Worm (Caenorhabditis elegans) whole organism, L4/young adult: ENCODE data around the gene hut-1.

Source experiments
- W03F9.2 ChIP-seq: fragments of 150-350 bp; optimal IDR thresholded peaks from 2 replicates; lab custom pipeline; 2014; ENCODE audit warnings: missing biosample characterization, missing genetic modification characterization
- dao-5 ChIP-seq: sonication (generic microtip); optimal IDR thresholded peaks from 2 replicates; lab custom pipeline; 2016; ENCODE audit warnings: missing genotype, missing genetic modification characterization, moderate library complexity, missing compliant biosample characterization
- him-1 ChIP-seq: sonication (generic microtip); optimal IDR thresholded peaks from 2 replicates; lab custom pipeline; 2016; ENCODE audit warnings: missing genotype, missing genetic modification reagents, missing genetic modification characterization, missing compliant biosample characterization

The hut-1 gene

DNA sequence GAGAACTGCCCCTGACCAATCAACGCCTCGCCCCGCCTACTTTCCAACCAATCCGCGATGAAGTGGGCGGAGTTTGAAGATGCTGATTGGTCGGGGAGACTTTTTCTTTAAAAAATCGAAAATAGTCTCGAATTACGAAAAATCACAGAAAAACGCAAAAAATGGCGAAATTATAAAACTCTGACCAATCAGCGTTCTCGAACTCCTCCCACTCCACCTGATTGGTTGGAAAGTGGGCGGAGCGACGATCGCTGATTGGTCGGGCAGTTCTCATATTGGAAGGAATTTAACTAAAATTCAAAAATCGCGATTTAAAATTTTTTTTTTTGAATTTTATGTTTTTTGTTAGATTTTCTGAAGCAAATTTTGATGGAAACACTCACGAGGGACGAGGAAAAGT lies 8.1 kb upstream of the hut-1 start:
- no peak for TF ChIP-seq dao-5
- TF ChIP-seq him-1 (tag; lab: Kevin White, UChicago) = no peak
- no peak for TF ChIP-seq W03F9.2 (tag; lab: Kevin White, UChicago)

DNA sequence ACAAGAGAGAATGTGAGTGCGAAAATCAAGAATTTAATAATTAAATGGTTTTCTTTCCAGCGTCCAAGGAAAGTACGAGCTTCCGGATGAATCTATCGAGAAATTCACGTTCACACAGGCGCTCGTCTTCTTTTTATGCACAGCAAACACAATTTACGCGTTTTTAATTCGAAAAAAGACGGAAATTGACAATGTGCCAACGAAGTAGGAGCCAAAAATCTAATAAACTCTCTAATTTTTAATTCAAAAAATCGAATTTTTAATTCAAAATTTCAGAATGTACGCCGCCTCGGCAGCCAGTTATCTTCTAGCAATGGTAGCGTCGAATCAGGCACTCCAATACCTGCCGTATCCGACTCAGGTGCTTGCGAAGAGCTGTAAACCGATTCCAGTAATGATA lies 322 bp downstream of the hut-1 start:
- TF ChIP-seq dao-5 = no peak
- no peak for TF ChIP-seq him-1 (tag; lab: Kevin White, UChicago)
- TF ChIP-seq W03F9.2 (tag; lab: Kevin White, UChicago) = no peak

DNA sequence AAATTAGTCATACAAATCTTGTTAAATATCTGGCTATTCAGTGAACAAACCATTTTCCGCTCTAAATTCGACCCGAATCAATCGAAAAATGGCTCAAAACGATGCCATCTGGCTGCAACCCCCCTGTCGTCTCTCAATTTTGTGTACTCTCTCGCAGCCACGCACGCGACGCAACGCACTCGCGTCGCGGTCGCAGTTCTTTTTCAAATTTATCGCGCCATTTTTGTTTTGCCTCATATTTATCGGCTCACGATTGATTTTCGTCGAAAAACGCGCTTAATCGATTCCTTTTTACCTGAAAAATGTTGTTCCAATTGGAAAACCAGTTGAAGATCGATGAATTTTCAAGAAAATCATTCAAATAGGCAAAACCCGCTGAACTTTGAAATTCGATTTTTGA lies 2.5 kb downstream of the hut-1 start:
- no peak for TF ChIP-seq him-1 (tag; lab: Kevin White, UChicago)
- no peak for TF ChIP-seq W03F9.2 (tag; lab: Kevin White, UChicago)
- TF ChIP-seq dao-5 = no peak

DNA sequence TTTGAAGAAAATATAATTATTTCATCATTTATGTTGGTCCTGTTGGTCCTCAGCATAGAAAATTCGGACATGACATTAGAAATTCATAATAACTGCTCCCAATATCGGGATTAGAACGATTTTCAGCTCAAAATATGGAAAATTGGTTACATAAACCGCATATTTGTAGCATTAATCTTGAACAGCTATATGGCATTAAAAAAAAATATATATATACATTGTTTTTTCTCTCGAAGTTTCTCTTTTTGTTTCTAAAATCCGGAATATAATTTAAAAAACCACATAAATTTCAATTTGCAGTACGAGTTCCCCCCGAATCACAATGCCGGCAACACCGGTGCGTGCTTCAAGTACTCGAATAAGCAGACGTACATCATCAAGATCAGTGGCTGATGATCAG lies 2.9 kb downstream of the hut-1 start, which contains the start of gene ssl-1:
ssl-1 (plus strand) TSS at position 301 of the 400 bp plus-strand sequence.
- TF ChIP-seq him-1 (tag; lab: Kevin White, UChicago) (no peak), dao-5 (no peak), W03F9.2 (tag; lab: Kevin White, UChicago) (no peak)

DNA sequence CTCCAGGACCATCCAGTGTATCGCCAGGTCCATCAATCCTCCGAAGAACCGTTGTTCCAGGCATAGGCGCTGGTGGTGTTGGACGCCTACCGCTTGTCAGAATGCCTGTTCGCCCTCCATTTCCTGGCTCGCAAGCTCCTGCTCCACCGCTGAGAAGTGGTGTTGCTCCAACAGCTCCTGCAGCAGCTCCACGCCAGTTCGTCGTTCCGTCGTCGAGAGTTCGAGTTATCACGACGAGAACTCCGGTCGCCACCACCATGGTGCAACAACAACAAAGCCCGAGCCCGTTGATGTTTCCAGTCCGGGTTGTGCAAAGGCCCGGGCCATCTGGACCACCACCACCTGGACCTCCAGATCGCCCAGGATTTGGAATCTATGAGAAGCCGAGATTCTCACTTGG lies 16.8 kb downstream of the hut-1 start:
- TF ChIP-seq him-1 (tag; lab: Kevin White, UChicago) (no peak), W03F9.2 (tag; lab: Kevin White, UChicago) (no peak), dao-5 (no peak)

DNA sequence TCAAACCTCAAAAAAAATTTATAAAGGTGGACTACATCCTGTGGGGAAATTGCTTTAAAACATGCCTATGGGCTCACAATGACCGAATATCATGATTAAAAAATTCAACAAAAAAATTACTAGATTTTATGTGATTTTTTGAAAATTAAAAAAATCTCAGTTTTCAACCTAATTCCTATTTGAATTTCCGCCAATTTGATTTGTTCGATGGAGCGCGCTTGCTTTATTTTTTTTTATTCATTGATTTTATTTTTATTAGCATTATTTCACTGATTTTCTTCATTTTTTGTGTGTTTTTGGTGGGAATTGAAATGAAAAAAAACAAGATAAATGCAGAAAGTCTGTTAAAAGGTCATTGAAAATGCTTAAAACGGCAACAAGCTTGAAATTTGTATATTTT lies 27.6 kb downstream of the hut-1 start:
- TF ChIP-seq him-1 (tag; lab: Kevin White, UChicago) = no peak
- no peak for TF ChIP-seq W03F9.2 (tag; lab: Kevin White, UChicago)

DNA sequence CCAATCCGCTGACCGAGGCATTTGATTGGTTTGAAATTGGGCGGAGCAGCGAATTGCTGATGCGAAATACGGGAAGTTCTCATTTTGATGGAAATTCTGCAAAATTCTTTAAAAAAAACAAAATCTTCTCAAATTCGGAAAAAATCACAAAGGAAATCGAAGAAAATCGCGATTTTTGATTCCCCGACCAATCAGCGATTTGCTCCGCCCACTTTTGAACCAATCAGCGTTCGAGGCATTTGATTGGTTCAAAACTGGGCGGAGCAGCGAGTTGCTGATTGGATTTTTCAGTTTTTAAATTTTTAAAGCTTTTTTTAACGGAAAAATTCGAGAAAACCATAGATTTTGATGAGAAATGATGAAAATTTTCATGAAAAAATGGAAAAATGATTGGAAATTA lies 29.0 kb downstream of the hut-1 start:
- TF ChIP-seq dao-5 (no peak), him-1 (tag; lab: Kevin White, UChicago) (no peak), W03F9.2 (tag; lab: Kevin White, UChicago) (no peak)

DNA sequence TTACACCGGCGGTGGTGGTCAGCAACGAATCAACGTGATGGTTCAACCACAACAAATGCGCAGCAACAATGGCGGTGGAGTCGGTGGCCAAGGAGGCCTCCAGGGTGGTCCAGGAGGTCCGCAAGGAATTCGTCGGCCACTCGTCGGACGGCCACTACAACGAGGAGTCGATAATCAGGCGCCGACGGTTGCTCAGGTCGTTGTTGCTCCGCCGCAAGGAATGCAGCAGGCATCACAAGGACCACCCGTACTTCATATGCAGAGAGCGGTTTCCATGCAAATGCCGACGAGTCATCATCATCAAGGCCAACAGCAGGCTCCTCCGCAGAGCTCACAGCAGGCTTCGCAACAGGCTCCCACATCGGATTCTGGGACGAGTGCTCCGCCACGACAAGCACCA lies 32.2 kb downstream of the hut-1 start:
- TF ChIP-seq dao-5 = no peak
- no peak for TF ChIP-seq W03F9.2 (tag; lab: Kevin White, UChicago)
- no peak for TF ChIP-seq him-1 (tag; lab: Kevin White, UChicago)

DNA sequence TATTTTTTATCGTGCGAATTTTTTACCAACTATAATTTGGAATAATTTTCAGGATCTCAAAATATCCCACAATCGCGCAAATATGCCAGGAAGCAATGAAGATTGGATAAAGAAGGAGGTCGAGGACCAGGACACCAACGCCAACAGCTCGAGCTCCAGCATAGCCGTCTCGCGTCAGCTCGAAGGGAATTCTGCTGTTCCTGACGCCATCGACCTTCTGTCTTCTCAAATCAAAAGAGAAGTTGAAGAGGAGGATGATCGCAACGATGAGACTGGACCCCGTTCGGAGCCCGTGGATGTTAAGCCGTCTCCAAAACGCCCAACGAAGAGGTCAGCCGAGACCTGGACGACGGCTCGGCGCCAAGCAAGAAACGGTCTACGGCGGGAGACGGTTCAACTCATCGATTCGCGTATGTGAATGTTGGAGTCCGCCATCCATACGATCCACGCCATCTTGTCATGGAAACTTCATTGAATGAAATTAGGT lies 35.1 kb downstream of the hut-1 start, which contains the start of gene Y111B2A.21:
Y111B2A.21 (plus strand) TSS at position 51 of the 487 bp plus-strand sequence.
- no peak for TF ChIP-seq W03F9.2 (tag; lab: Kevin White, UChicago)
- TF ChIP-seq him-1 (tag; lab: Kevin White, UChicago) = no peak
- no peak for TF ChIP-seq dao-5

DNA sequence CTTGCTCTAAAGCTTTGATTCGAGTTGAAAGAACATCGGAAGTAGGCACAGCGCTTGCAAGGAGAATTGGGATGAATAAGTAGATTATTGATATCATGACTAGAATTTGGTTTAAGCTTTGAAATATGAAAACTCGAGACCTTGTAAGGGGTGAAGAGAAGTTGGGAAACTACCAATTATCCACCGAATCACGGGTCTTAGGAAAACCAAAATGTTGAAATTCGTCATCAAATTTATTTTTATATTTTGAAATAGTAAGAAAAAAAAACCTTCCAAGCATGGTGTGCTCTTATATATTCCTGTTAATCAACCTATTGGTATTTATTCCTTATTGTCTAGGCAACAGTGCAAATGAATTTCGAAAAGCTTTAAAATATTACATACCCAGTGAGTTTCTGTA lies 39.5 kb downstream of the hut-1 start, which contains the start of the genes irld-60 and irld-20:
irld-60 (minus strand) TSS at position 101 of the 400 bp plus-strand sequence.
irld-20 (plus strand) TSS at position 279 of the 400 bp plus-strand sequence.
- TF ChIP-seq dao-5 (no peak), him-1 (tag; lab: Kevin White, UChicago) (no peak), W03F9.2 (tag; lab: Kevin White, UChicago) (no peak)

DNA sequence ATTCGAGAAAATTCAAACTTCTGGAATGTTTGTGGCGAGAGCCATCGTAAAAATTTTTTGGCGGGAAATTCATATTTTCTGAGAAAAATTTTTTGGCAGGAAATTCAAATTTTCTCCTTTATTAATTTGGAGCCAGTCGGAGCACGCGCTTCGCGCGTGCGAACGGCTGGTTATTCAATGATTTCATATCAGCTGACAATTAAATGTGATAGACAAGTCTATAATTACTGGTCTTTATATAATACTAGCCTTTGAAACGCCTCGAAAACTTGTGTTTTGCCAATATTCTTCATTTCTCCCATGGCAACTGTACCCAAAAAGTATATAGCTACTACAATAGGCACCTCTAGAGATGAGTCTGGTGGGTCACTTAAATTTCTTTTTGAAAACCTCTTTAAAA lies 43.7 kb downstream of the hut-1 start, which contains the start of gene srw-10:
srw-10 (plus strand) TSS at position 301 of the 400 bp plus-strand sequence.
- TF ChIP-seq W03F9.2 (tag; lab: Kevin White, UChicago) (no peak), him-1 (tag; lab: Kevin White, UChicago) (no peak), dao-5 (no peak)

DNA sequence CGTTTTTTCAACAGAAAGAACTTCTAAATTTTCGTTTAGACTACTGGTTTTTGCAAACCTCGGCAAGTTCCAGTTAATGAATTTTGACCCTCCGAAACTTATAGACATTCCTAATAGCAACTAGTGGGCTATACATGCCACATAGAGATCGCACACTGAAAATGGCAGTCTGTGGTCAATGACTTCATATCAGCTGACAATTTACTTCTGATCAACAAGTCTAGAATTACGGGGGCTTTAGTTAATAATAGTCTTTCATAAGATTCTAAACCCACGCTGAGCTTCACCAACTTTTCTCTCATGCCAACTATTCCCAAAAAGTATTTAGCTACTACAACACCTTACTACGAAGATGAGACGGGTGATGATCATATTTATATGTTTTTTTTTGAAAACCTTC lies 46.0 kb downstream of the hut-1 start, which contains the start of gene srw-9:
srw-9 (plus strand) TSS at position 301 of the 400 bp plus-strand sequence.
- TF ChIP-seq W03F9.2 (tag; lab: Kevin White, UChicago) (no peak), him-1 (tag; lab: Kevin White, UChicago) (no peak), dao-5 (no peak)
